Fruit fly (Drosophila melanogaster): ENCODE data around the gene CRMP.
A peak's percentile ranks its signal among the peaks of the same experiment; 100 is the strongest.

CRMP gene

dm6 chr3R:5606477-5606876, 35.6 kb downstream of the CRMP start, which contains the start of gene asl (continued):
- TF ChIP-seq CG17359 (tag; optimal IDR thresholded peaks at IDR 0.05) (peak; percentile 70), Asciz (GFP tag; optimal IDR thresholded peaks at IDR 0.05) (peak; percentile 36), gcm (GFP tag; optimal IDR thresholded peaks at IDR 0.05) (no peak), D (optimal IDR thresholded peaks at IDR 0.05) (no peak), D (GFP tag; optimal IDR thresholded peaks at IDR 0.05) (peak; percentile 44), grau (tag; optimal IDR thresholded peaks at IDR 0.05) (peak; percentile 78), Dek (tag; optimal IDR thresholded peaks at IDR 0.05) (peak; percentile 7), CG30020 (tag; optimal IDR thresholded peaks at IDR 0.05) (peak; percentile 94), Bgb (GFP tag; IDR thresholded peaks at IDR 0.05; ENCODE audit: partially characterized antibody) (peak; percentile 44; the same call in 1 of the 2 replicates), tll (GFP tag; optimal IDR thresholded peaks at IDR 0.05) (no peak), Elba2 (GFP tag; optimal IDR thresholded peaks at IDR 0.05) (peak; percentile 96), Hr39 (optimal IDR thresholded peaks at IDR 0.05) (no peak), tna (GFP tag; IDR thresholded peaks at IDR 0.05; ENCODE audit: partially characterized antibody) (no peak), CG12299 (tag; optimal IDR thresholded peaks at IDR 0.05) (peak; percentile 50), her (GFP tag; optimal IDR thresholded peaks at IDR 0.05) (no peak), CG7357 (GFP tag; IDR thresholded peaks at IDR 0.05) (peak; percentile 97), Spps (tag; optimal IDR thresholded peaks at IDR 0.05) (peak; percentile 26), CG4360 (GFP tag; IDR thresholded peaks at IDR 0.05) (no peak), ci (GFP tag; IDR thresholded peaks at IDR 0.05) (0 out of 3 replicates have a peak, but pooled peaks have one; percentile 44), CG7839 (tag; optimal IDR thresholded peaks at IDR 0.05) (no peak), CG32772 (GFP tag; IDR thresholded peaks at IDR 0.05) (0 out of 2 replicates have a peak, but pooled peaks have one; percentile 11), Ravus (GFP tag; IDR thresholded peaks at IDR 0.05) (no peak), CG1603 (tag; optimal IDR thresholded peaks at IDR 0.05) (peak; percentile 79), CG32767 (GFP tag; IDR thresholded peaks at IDR 0.05) (0 out of 2 replicates have a peak, but pooled peaks have one; percentile 43), Xbp1 (GFP tag; optimal IDR thresholded peaks at IDR 0.05) (peak; percentile 69), CG16815 (GFP tag; optimal IDR thresholded peaks at IDR 0.05) (peak; percentile 39), emc (GFP tag; optimal IDR thresholded peaks at IDR 0.05) (peak; percentile 7), D19A (tag; optimal IDR thresholded peaks at IDR 0.05) (peak; percentile 60), ase (GFP tag; IDR thresholded peaks at IDR 0.05) (peak; percentile 55; the same call in 1 of the 3 replicates), Side (GFP tag; optimal IDR thresholded peaks at IDR 0.05) (peak; percentile 23), repo (GFP tag; optimal IDR thresholded peaks at IDR 0.05) (peak; percentile 20), Ets97D (GFP tag; optimal IDR thresholded peaks at IDR 0.05) (peak; percentile 66), Hey (tag; optimal IDR thresholded peaks at IDR 0.05) (no peak), usp (GFP tag; optimal IDR thresholded peaks at IDR 0.05) (no peak), Ada2b (GFP tag; IDR thresholded peaks at IDR 0.05) (peak; percentile 49), Xrp1 (GFP tag; IDR thresholded peaks at IDR 0.05) (peak; percentile 56), CG13424 (tag; optimal IDR thresholded peaks at IDR 0.05) (peak; percentile 79), al (GFP tag; IDR thresholded peaks at IDR 0.05) (peak; percentile 31; the same call in 1 of the 2 replicates), CG18764 (GFP tag; optimal IDR thresholded peaks at IDR 0.05) (peak; percentile 63), ranshi (GFP tag; IDR thresholded peaks at IDR 0.05) (0 out of 2 replicates have a peak, but pooled peaks have one; percentile 15), Mrtf (GFP tag; IDR thresholded peaks at IDR 0.05) (0 out of 3 replicates have a peak, but pooled peaks have one; percentile 29), CG18011 (GFP tag; optimal IDR thresholded peaks at IDR 0.05) (peak; percentile 40), CG3163 (GFP tag; optimal IDR thresholded peaks at IDR 0.05) (peak; percentile 24), CG12391 (tag; optimal IDR thresholded peaks at IDR 0.05) (peak; percentile 78), Ssrp (tag; optimal IDR thresholded peaks at IDR 0.05) (peak; percentile 57), CG12769 (tag; optimal IDR thresholded peaks at IDR 0.05) (peak; percentile 71), ssp (GFP tag; IDR thresholded peaks at IDR 0.05) (peak; percentile 96), bab2 (GFP tag; optimal IDR thresholded peaks at IDR 0.05) (peak; percentile 36), Kr (GFP tag; optimal IDR thresholded peaks at IDR 0.05) (no peak), CG12219 (GFP tag; optimal IDR thresholded peaks at IDR 0.05) (peak; percentile 19), CG3847 (GFP tag; IDR thresholded peaks at IDR 0.05) (peak; percentile 55)
